Fruit fly (Drosophila melanogaster) whole organism, embryonic: ENCODE results near the gene Gr63a.
A peak's percentile ranks its signal among the peaks of the same experiment; 100 is the strongest.

Source experiments
- Blimp-1 ChIP-seq: fragments of 200-800 bp; sonication (Bioruptor generic); optimal IDR thresholded peaks from 3 replicates; lab custom pipeline; 2018; ENCODE audit warnings: missing biosample characterization, missing genetic modification characterization, mild to moderate bottlenecking, moderate library complexity, missing genetic modification reagents
- BtbVII ChIP-seq: fragments of 200-800 bp; sonication (Bioruptor generic); optimal IDR thresholded peaks from 3 replicates; lab custom pipeline; 2017; ENCODE audit warnings: missing biosample characterization, mild to moderate bottlenecking, missing genetic modification characterization
- CG10565 ChIP-seq: fragments of 200-800 bp; sonication (Bioruptor generic); optimal IDR thresholded peaks from 3 replicates; lab custom pipeline; 2016; ENCODE audit warnings: missing biosample characterization, mild to moderate bottlenecking, missing genetic modification characterization
- CG10654 ChIP-seq: fragments of 200-800 bp; sonication (Bioruptor generic); optimal IDR thresholded peaks from 2 replicates; lab custom pipeline; 2016; ENCODE audit warnings: missing biosample characterization, missing genetic modification characterization
- CG10979 ChIP-seq: fragments of 200-800 bp; sonication (Bioruptor generic); optimal IDR thresholded peaks from 2 replicates; lab custom pipeline; 2018; ENCODE audit warnings: missing biosample characterization, mild to moderate bottlenecking, missing genetic modification characterization, moderate library complexity
- CG11504 ChIP-seq: fragments of 200-800 bp; sonication (Bioruptor generic); optimal IDR thresholded peaks from 3 replicates; lab custom pipeline; 2019; ENCODE audit warnings: missing biosample characterization, mild to moderate bottlenecking, missing genetic modification characterization, moderate library complexity
- CG12104 ChIP-seq: fragments of 200-800 bp; sonication (Bioruptor generic); optimal IDR thresholded peaks from 3 replicates; lab custom pipeline; 2016; ENCODE audit warnings: missing biosample characterization, missing genetic modification characterization
- CG12659 ChIP-seq: fragments of 200-800 bp; sonication (Bioruptor generic); optimal IDR thresholded peaks from 3 replicates; lab custom pipeline; 2017; ENCODE audit warnings: mild to moderate bottlenecking, missing biosample characterization, missing genetic modification reagents, missing genetic modification characterization
- CG14050 ChIP-seq: fragments of 200-800 bp; sonication (Bioruptor generic); IDR thresholded peaks from 3 replicates; pipeline ENCODE4 v1.3.6; 2022; ENCODE audit warnings: missing biosample characterization, missing genetic modification characterization
- CG14441 ChIP-seq: fragments of 200-800 bp; sonication (Bioruptor generic); IDR thresholded peaks from 2 replicates; pipeline ENCODE4 v1.3.6; 2022; ENCODE audit warnings: missing biosample characterization, missing genetic modification characterization
- CG17328 ChIP-seq: fragments of 200-800 bp; sonication (Bioruptor generic); IDR thresholded peaks from 2 replicates; pipeline ENCODE4 v1.3.6; 2022; ENCODE audit warnings: missing biosample characterization, missing genetic modification characterization
- CG17361 ChIP-seq: fragments of 200-800 bp; sonication (Bioruptor generic); IDR thresholded peaks from 3 replicates; pipeline ENCODE4 v1.3.6; 2022; ENCODE audit warnings: missing biosample characterization, missing genetic modification characterization
- CG18619 ChIP-seq: fragments of 200-800 bp; sonication (Bioruptor generic); optimal IDR thresholded peaks from 3 replicates; lab custom pipeline; 2017; ENCODE audit warnings: missing biosample characterization, mild to moderate bottlenecking, missing genetic modification characterization
- CG2202 ChIP-seq: fragments of 200-800 bp; sonication (Bioruptor generic); optimal IDR thresholded peaks from 2 replicates; lab custom pipeline; 2018; ENCODE audit warnings: missing biosample characterization, mild to moderate bottlenecking, missing genetic modification characterization
- CG2678 ChIP-seq: fragments of 200-800 bp; sonication (Bioruptor generic); optimal IDR thresholded peaks from 3 replicates; lab custom pipeline; 2019; ENCODE audit warnings: missing biosample characterization, mild to moderate bottlenecking, missing genetic modification characterization, moderate library complexity
- CG31224 ChIP-seq: fragments of 200-800 bp; sonication (Bioruptor generic); IDR thresholded peaks from 2 replicates; pipeline ENCODE4 v1.3.6; 2022; ENCODE audit warnings: missing biosample characterization, missing genetic modification characterization
- CG32772 ChIP-seq: fragments of 200-800 bp; sonication (Bioruptor generic); IDR thresholded peaks from 2 replicates; pipeline ENCODE4 v1.3.6; 2022; ENCODE audit warnings: missing biosample characterization, missing genetic modification characterization
- CG42726 ChIP-seq: fragments of 200-800 bp; sonication (Bioruptor generic); IDR thresholded peaks from 2 replicates; pipeline ENCODE4 v1.3.6; 2022; ENCODE audit warnings: missing biosample characterization, missing genetic modification characterization; ENCODE audit not compliant: partially characterized antibody
- CG4820 ChIP-seq: fragments of 200-800 bp; sonication (Bioruptor generic); optimal IDR thresholded peaks from 3 replicates; lab custom pipeline; 2016; ENCODE audit warnings: missing biosample characterization, missing genetic modification characterization
- CG6765 ChIP-seq: fragments of 200-800 bp; sonication (Bioruptor generic); optimal IDR thresholded peaks from 3 replicates; lab custom pipeline; 2017; ENCODE audit warnings: missing biosample characterization, mild to moderate bottlenecking, missing genetic modification characterization
- CG8290 ChIP-seq, 3 experiments: fragments of 200-800 bp; sonication (Bioruptor generic); optimal IDR thresholded peaks; 2 replicates each; lab custom pipeline; 2016 to 2019; ENCODE audit warnings: missing biosample characterization in 3 of 3, missing genetic modification characterization in 3 of 3, mild to moderate bottlenecking in 2 of 3, moderate library complexity in 1 of 3
- CG9215 ChIP-seq: fragments of 200-800 bp; sonication (Bioruptor generic); IDR thresholded peaks from 2 replicates; pipeline ENCODE4 v1.3.6; 2022; ENCODE audit warnings: missing biosample characterization, missing genetic modification characterization
- CHES-1-like ChIP-seq: fragments of 200-800 bp; sonication (Bioruptor generic); optimal IDR thresholded peaks from 2 replicates; lab custom pipeline; 2016; ENCODE audit warnings: missing biosample characterization, missing genetic modification characterization
- Doc2 ChIP-seq: fragments of 200-800 bp; sonication (Bioruptor generic); IDR thresholded peaks from 2 replicates; pipeline ENCODE4 v1.3.6; 2022; ENCODE audit warnings: missing biosample characterization, missing genetic modification characterization
- E2f2 ChIP-seq: fragments of 200-800 bp; sonication (Bioruptor generic); IDR thresholded peaks from 2 replicates; pipeline ENCODE4 v1.3.6; 2022; ENCODE audit warnings: missing biosample characterization, missing genetic modification characterization
- H2.0 ChIP-seq: fragments of 200-800 bp; sonication (Bioruptor generic); IDR thresholded peaks from 2 replicates; pipeline ENCODE4 v1.3.6; 2022; ENCODE audit warnings: missing biosample characterization, missing genetic modification characterization
- HmgD ChIP-seq: fragments of 200-800 bp; sonication (Bioruptor generic); optimal IDR thresholded peaks from 3 replicates; lab custom pipeline; 2016; ENCODE audit warnings: missing biosample characterization, missing genetic modification characterization
- HmgZ ChIP-seq: fragments of 200-800 bp; sonication (Bioruptor generic); optimal IDR thresholded peaks from 2 replicates; lab custom pipeline; 2018; ENCODE audit warnings: missing biosample characterization, mild to moderate bottlenecking, missing genetic modification characterization
- Hmx ChIP-seq: fragments of 200-800 bp; sonication (Bioruptor generic); optimal IDR thresholded peaks from 2 replicates; lab custom pipeline; 2016; ENCODE audit warnings: missing biosample characterization, missing genetic modification characterization
- Hr39 ChIP-seq: fragments of >200 bp; optimal IDR thresholded peaks from 2 replicates; lab custom pipeline; 2017
- Jarid2 ChIP-seq: fragments of 200-800 bp; sonication (Bioruptor generic); optimal IDR thresholded peaks from 3 replicates; lab custom pipeline; 2017; ENCODE audit warnings: mild to moderate bottlenecking, missing biosample characterization, missing genetic modification reagents, missing genetic modification characterization
- Nf-YC ChIP-seq: fragments of 200-800 bp; optimal IDR thresholded peaks from 3 replicates; lab custom pipeline; 2019; ENCODE audit warnings: missing biosample characterization, mild to moderate bottlenecking, missing genetic modification characterization, moderate library complexity
- Rfx ChIP-seq: fragments of 200-800 bp; sonication (Bioruptor generic); IDR thresholded peaks from 2 replicates; pipeline ENCODE4 v1.3.6; 2022; ENCODE audit warnings: missing biosample characterization, missing genetic modification characterization
- Scr ChIP-seq: fragments of 200-800 bp; sonication (Bioruptor generic); IDR thresholded peaks from 2 replicates; pipeline ENCODE4 v1.3.6; 2022; ENCODE audit warnings: missing biosample characterization, missing genetic modification characterization; ENCODE audit not compliant: partially characterized antibody
- Sox102F ChIP-seq: fragments of 200-800 bp; sonication (Bioruptor generic); optimal IDR thresholded peaks from 2 replicates; lab custom pipeline; 2018; ENCODE audit warnings: missing biosample characterization, mild to moderate bottlenecking, missing genetic modification characterization, moderate library complexity
- bcd ChIP-seq: fragments of 200-800 bp; sonication (Bioruptor generic); optimal IDR thresholded peaks from 2 replicates; lab custom pipeline; 2017; ENCODE audit warnings: missing biosample characterization, mild to moderate bottlenecking, missing genetic modification characterization
- croc ChIP-seq: fragments of 200-800 bp; sonication (Bioruptor generic); conservative IDR thresholded peaks from 3 replicates; pipeline ENCODE4 v1.3.6; 2022; ENCODE audit warnings: missing biosample characterization, missing genetic modification characterization
- gfzf ChIP-seq: fragments of 200-800 bp; sonication (Bioruptor generic); optimal IDR thresholded peaks from 2 replicates; lab custom pipeline; 2016; ENCODE audit warnings: missing biosample characterization, mild to moderate bottlenecking, missing genetic modification characterization, moderate library complexity
- gsb ChIP-seq: fragments of 200-800 bp; sonication (Bioruptor generic); IDR thresholded peaks from 2 replicates; pipeline ENCODE4 v1.3.6; 2022; ENCODE audit warnings: missing biosample characterization, missing genetic modification characterization
- jing ChIP-seq: fragments of 200-800 bp; sonication (Bioruptor generic); optimal IDR thresholded peaks from 2 replicates; lab custom pipeline; 2018; ENCODE audit warnings: missing biosample characterization, mild to moderate bottlenecking, missing genetic modification characterization
- nmo ChIP-seq: fragments of 200-800 bp; sonication (Bioruptor generic); optimal IDR thresholded peaks from 2 replicates; lab custom pipeline; 2018; ENCODE audit warnings: missing biosample characterization, mild to moderate bottlenecking, missing genetic modification characterization, moderate library complexity
- pan ChIP-seq, 4 experiments: fragments of >200 bp in 3 of 4; fragments of 200-800 bp in 1 of 4; sonication (Bioruptor generic) in 1 of 4; optimal IDR thresholded peaks in 3 of 4; IDR thresholded peaks in 1 of 4; 2 replicates each; pipeline versions ENCODE4 v1.3.6 to Lab custom; 2017 to 2022; ENCODE audit warnings: missing biosample characterization in 2 of 4, missing genetic modification characterization in 2 of 4, mixed read lengths in 1 of 4
- phol ChIP-seq: fragments of 200-800 bp; sonication (Bioruptor generic); optimal IDR thresholded peaks from 3 replicates; lab custom pipeline; 2018; ENCODE audit warnings: missing biosample characterization, mild to moderate bottlenecking, missing genetic modification characterization, moderate library complexity
- pnt ChIP-seq: fragments of 200-800 bp; sonication (Bioruptor generic); optimal IDR thresholded peaks from 3 replicates; lab custom pipeline; 2016; ENCODE audit warnings: missing biosample characterization, missing genetic modification characterization
- sna ChIP-seq: fragments of 200-800 bp; sonication (Bioruptor generic); IDR thresholded peaks from 2 replicates; pipeline ENCODE4 v1.3.6; 2022; ENCODE audit warnings: missing biosample characterization, missing genetic modification characterization; ENCODE audit not compliant: partially characterized antibody
- tap ChIP-seq: fragments of 200-800 bp; optimal IDR thresholded peaks from 3 replicates; lab custom pipeline; 2019; ENCODE audit warnings: missing biosample characterization, mild to moderate bottlenecking, missing genetic modification characterization, moderate library complexity
- unpg ChIP-seq: fragments of 200-800 bp; sonication (Bioruptor generic); optimal IDR thresholded peaks from 3 replicates; lab custom pipeline; 2018; ENCODE audit warnings: missing biosample characterization, mild to moderate bottlenecking, missing genetic modification characterization, moderate library complexity
- zf30C ChIP-seq: fragments of 200-800 bp; sonication (Bioruptor generic); optimal IDR thresholded peaks from 3 replicates; lab custom pipeline; 2018; ENCODE audit warnings: missing biosample characterization, mild to moderate bottlenecking, missing genetic modification characterization

Gr63a gene

DNA sequence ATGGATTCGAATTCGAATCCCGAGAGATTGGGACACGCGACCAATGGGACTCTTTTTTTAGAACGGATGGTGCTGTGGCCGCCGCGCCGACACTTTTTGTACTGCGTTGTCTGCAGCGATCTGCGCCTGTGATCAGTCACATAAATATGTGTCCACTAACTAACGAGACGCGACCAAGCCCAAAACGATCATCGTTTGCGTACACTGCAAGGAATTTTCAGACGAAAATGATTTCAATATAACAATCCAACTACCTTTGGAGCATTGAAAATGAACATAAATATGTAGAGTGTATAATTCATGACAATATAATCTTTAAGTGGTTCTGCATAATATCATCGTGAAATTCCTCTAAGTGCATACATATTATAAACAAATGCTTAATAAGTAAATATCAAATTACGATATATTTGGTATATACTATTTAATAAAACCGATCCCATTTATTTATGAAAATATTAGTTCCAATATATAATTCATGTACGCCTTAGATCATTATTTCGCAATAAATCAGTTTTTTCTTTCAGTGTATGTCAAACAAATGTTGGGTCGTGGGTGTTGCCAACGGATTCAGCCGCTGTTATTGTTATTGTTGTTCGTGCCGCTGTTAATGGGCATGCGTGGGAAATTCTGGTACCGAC, 39.3 kb upstream of the Gr63a start, which contains the start of gene Eip63F-1 (continued):
- TF ChIP-seq croc (GFP tag; lab: Robert Waterston, UW): no peak; the same call in 2 of the 3 replicates
- no peak for TF ChIP-seq Hr39 (lab: Kevin White, UChicago)
- TF ChIP-seq CG8290 (GFP tag; optimal IDR thresholded peaks at IDR 0.05; lab: Kevin White, UChicago): no peak
- peak in 1 of 2 experiments; percentile 71 for TF ChIP-seq CG8290 (tag; optimal IDR thresholded peaks at IDR 0.05; lab: Kevin White, UChicago)
- no peak for TF ChIP-seq pan (optimal IDR thresholded peaks at IDR 0.05; lab: Kevin White, UChicago)
- TF ChIP-seq pan (GFP tag; optimal IDR thresholded peaks at IDR 0.05 in 1 of 2, IDR thresholded peaks at IDR 0.05 in 1 of 2): peak in 1 of 2 experiments; percentile 60
- peak; percentile 86 for TF ChIP-seq CG2678 (tag; lab: Kevin White, UChicago)
- TF ChIP-seq Rfx: peak; percentile 68
- no peak; the same call in 1 of the 2 replicates for TF ChIP-seq E2f2 (GFP tag; lab: Robert Waterston, UW)
- peak; percentile 81 for TF ChIP-seq Sox102F (GFP tag; lab: Kevin White, UChicago)
- peak; percentile 82 for TF ChIP-seq CG17361 (GFP tag; lab: Robert Waterston, UW)
- no peak for TF ChIP-seq CG31224 (GFP tag; lab: Robert Waterston, UW)
- TF ChIP-seq CG32772 (GFP tag; lab: Robert Waterston, UW): no peak
- TF ChIP-seq CG18619 (GFP tag; lab: Kevin White, UChicago): peak; percentile 62
- TF ChIP-seq CG10979 (tag; lab: Kevin White, UChicago): peak; percentile 66
- TF ChIP-seq CG4820 (GFP tag; lab: Kevin White, UChicago): peak; percentile 35
- peak; percentile 68 for TF ChIP-seq tap (tag; lab: Kevin White, UChicago)
- TF ChIP-seq pnt: no peak
- no peak for TF ChIP-seq sna (GFP tag; lab: Robert Waterston, UW)
- peak; percentile 65 for TF ChIP-seq bcd
- no peak for TF ChIP-seq gfzf (GFP tag; lab: Kevin White, UChicago)
- no peak for TF ChIP-seq gsb (GFP tag; lab: Robert Waterston, UW)
- TF ChIP-seq CG2202 (tag; lab: Kevin White, UChicago): no peak
- TF ChIP-seq Doc2: no peak
- peak; percentile 86 for TF ChIP-seq CG11504 (tag; lab: Kevin White, UChicago)
- TF ChIP-seq Nf-YC (tag; lab: Kevin White, UChicago): peak; percentile 73
- peak; percentile 43 for TF ChIP-seq BtbVII
- TF ChIP-seq CHES-1-like: peak; percentile 9
- TF ChIP-seq CG12659 (GFP tag; lab: Kevin White, UChicago): peak; percentile 67
- peak; percentile 78 for TF ChIP-seq phol (tag; lab: Kevin White, UChicago)
- TF ChIP-seq Hmx (GFP tag; lab: Kevin White, UChicago): no peak
- TF ChIP-seq nmo (GFP tag; lab: Kevin White, UChicago): peak; percentile 80
- no peak for TF ChIP-seq zf30C (GFP tag; lab: Kevin White, UChicago)
- TF ChIP-seq HmgD (GFP tag; lab: Kevin White, UChicago): no peak
- TF ChIP-seq CG10654: peak; percentile 63
- 0 out of 2 replicates have a peak, but pooled peaks have one; percentile 34 for TF ChIP-seq CG9215 (GFP tag; lab: Robert Waterston, UW)
- TF ChIP-seq Scr (GFP tag; lab: Robert Waterston, UW): no peak
- peak; percentile 66 for TF ChIP-seq Blimp-1
- TF ChIP-seq unpg (GFP tag; lab: Kevin White, UChicago): peak; percentile 64
- peak; percentile 43 for TF ChIP-seq CG12104 (GFP tag; lab: Kevin White, UChicago)
- no peak for TF ChIP-seq CG10565 (GFP tag; lab: Kevin White, UChicago)
- peak; percentile 28 for TF ChIP-seq jing (GFP tag; lab: Kevin White, UChicago)
- TF ChIP-seq CG42726 (GFP tag; lab: Robert Waterston, UW): no peak
- peak; percentile 51; the same call in 1 of the 2 replicates for TF ChIP-seq H2.0 (GFP tag; lab: Robert Waterston, UW)
- TF ChIP-seq CG6765: peak; percentile 50
- peak; percentile 44; the same call in 1 of the 2 replicates for TF ChIP-seq CG17328
- peak; percentile 46 for TF ChIP-seq HmgZ
- TF ChIP-seq CG14441: no peak
- TF ChIP-seq Jarid2: peak; percentile 60
- peak; percentile 54; the same call in 2 of the 3 replicates for TF ChIP-seq CG14050 (GFP tag; lab: Robert Waterston, UW)
